Fruit fly (Drosophila melanogaster): ENCODE measurements around the gene CG9948.

DNA sequence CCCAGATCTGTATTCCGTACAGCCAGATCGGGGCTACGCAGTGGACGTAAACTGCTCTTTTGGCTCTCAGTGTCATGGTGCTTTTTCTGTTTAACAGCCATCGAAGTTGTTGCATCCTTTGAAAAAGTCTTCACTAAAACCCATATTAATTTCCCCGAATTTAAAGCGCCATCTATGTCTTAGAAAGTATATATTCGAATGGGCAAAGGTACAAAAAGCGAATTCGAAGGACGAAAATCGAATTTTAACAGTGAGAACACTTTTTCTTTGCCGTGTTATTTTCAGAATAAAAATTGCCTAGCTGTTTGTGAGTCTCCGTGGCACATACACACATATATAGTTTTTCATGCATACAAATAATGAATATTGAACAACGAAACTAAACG, 39.6 kb downstream of the CG9948 start:
- no peak for TF ChIP-seq Lpt (GFP tag; optimal IDR thresholded peaks at IDR 0.05)
- TF ChIP-seq CG6854 (GFP tag; optimal IDR thresholded peaks at IDR 0.05): no peak
- TF ChIP-seq svp (GFP tag): no peak

Measured in whole organism, prepupa.